Fruit fly (Drosophila melanogaster) whole organism, embryonic: ENCODE measurements around the gene Fpgs1.

Experiments
- Adf1 ChIP-seq: fragments of 200-800 bp; sonication (Bioruptor generic); IDR thresholded peaks from 2 replicates; pipeline ENCODE4 v1.3.6; 2022; ENCODE audit warnings: missing biosample characterization, missing genetic modification characterization
- CG10274 ChIP-seq: fragments of 200-800 bp; sonication (Bioruptor generic); optimal IDR thresholded peaks from 3 replicates; lab custom pipeline; 2017; ENCODE audit warnings: missing biosample characterization, mild to moderate bottlenecking, missing genetic modification characterization
- CG10543 ChIP-seq: fragments of 200-800 bp; sonication (Bioruptor generic); optimal IDR thresholded peaks from 3 replicates; lab custom pipeline; 2017; ENCODE audit warnings: missing biosample characterization, mild to moderate bottlenecking, missing genetic modification characterization, moderate library complexity
- CG10654 ChIP-seq: fragments of 200-800 bp; sonication (Bioruptor generic); optimal IDR thresholded peaks from 2 replicates; lab custom pipeline; 2016; ENCODE audit warnings: missing biosample characterization, missing genetic modification characterization
- CG11085 ChIP-seq: fragments of 200-800 bp; sonication (Bioruptor generic); IDR thresholded peaks from 2 replicates; pipeline ENCODE4 v1.3.6; 2022; ENCODE audit warnings: missing biosample characterization, missing genetic modification characterization
- CG11247 ChIP-seq: fragments of 200-800 bp; sonication (Bioruptor generic); IDR thresholded peaks from 2 replicates; pipeline ENCODE4 v1.3.6; 2022; ENCODE audit warnings: missing biosample characterization, missing genetic modification characterization
- CG11560 ChIP-seq: fragments of 200-800 bp; sonication (Bioruptor generic); IDR thresholded peaks from 3 replicates; pipeline ENCODE4 v1.3.6; 2022; ENCODE audit warnings: missing biosample characterization, missing genetic modification characterization
- CG11695 ChIP-seq: fragments of 200-800 bp; sonication (Bioruptor generic); IDR thresholded peaks from 3 replicates; pipeline ENCODE4 v1.3.6; 2022; ENCODE audit warnings: missing biosample characterization, missing genetic modification characterization
- CG11696 ChIP-seq: fragments of 200-800 bp; sonication (Bioruptor generic); IDR thresholded peaks from 2 replicates; pipeline ENCODE4 v1.3.6; 2022; ENCODE audit warnings: missing biosample characterization, missing genetic modification characterization
- CG12769 ChIP-seq: fragments of 200-800 bp; sonication (Bioruptor generic); optimal IDR thresholded peaks from 2 replicates; lab custom pipeline; 2019; ENCODE audit warnings: missing biosample characterization, mild to moderate bottlenecking, missing genetic modification characterization, moderate library complexity
- CG13287 ChIP-seq: fragments of 200-800 bp; sonication (Bioruptor generic); IDR thresholded peaks from 2 replicates; pipeline ENCODE4 v1.3.6; 2022; ENCODE audit warnings: missing biosample characterization, missing genetic modification characterization; ENCODE audit not compliant: partially characterized antibody
- CG15601 ChIP-seq: fragments of 200-800 bp; sonication (Bioruptor generic); optimal IDR thresholded peaks from 3 replicates; lab custom pipeline; 2019; ENCODE audit warnings: missing biosample characterization, mild to moderate bottlenecking, missing genetic modification characterization, moderate library complexity
- CG16813 ChIP-seq: fragments of 200-800 bp; sonication (Bioruptor generic); IDR thresholded peaks from 3 replicates; pipeline ENCODE4 v1.3.6; 2022; ENCODE audit warnings: missing biosample characterization, missing genetic modification characterization; ENCODE audit not compliant: partially characterized antibody
- CG2199 ChIP-seq: fragments of 200-800 bp; sonication (Bioruptor generic); IDR thresholded peaks from 3 replicates; pipeline ENCODE4 v1.3.6; 2022; ENCODE audit warnings: missing biosample characterization, missing genetic modification characterization
- CG32767 ChIP-seq: fragments of 200-800 bp; sonication (Bioruptor generic); IDR thresholded peaks from 2 replicates; pipeline ENCODE4 v1.3.6; 2022; ENCODE audit warnings: missing biosample characterization, missing genetic modification characterization
- CG34376 ChIP-seq: fragments of 200-800 bp; sonication (Bioruptor generic); optimal IDR thresholded peaks from 2 replicates; lab custom pipeline; 2018; ENCODE audit warnings: missing biosample characterization, mild to moderate bottlenecking, missing genetic modification characterization
- CG4424 ChIP-seq: fragments of 200-800 bp; sonication (Bioruptor generic); optimal IDR thresholded peaks from 3 replicates; lab custom pipeline; 2016; ENCODE audit warnings: missing biosample characterization, missing genetic modification characterization
- CG4730 ChIP-seq: fragments of 200-800 bp; sonication (Bioruptor generic); IDR thresholded peaks from 2 replicates; pipeline ENCODE4 v1.3.6; 2022; ENCODE audit warnings: missing biosample characterization, missing genetic modification characterization
- CG6272 ChIP-seq: fragments of 200-800 bp; sonication (Bioruptor generic); IDR thresholded peaks from 2 replicates; pipeline ENCODE4 v1.3.6; 2022; ENCODE audit warnings: missing biosample characterization, missing genetic modification characterization
- CG7372 ChIP-seq: fragments of 200-800 bp; sonication (Bioruptor generic); IDR thresholded peaks from 2 replicates; pipeline ENCODE4 v1.3.6; 2022; ENCODE audit warnings: missing biosample characterization, missing genetic modification characterization
- CG8388 ChIP-seq: fragments of 200-800 bp; sonication (Bioruptor generic); optimal IDR thresholded peaks from 2 replicates; lab custom pipeline; 2019; ENCODE audit warnings: missing biosample characterization, mild to moderate bottlenecking, missing genetic modification characterization, moderate library complexity
- CG8765 ChIP-seq: fragments of 200-800 bp; sonication (Bioruptor generic); IDR thresholded peaks from 2 replicates; pipeline ENCODE4 v1.3.6; 2022; ENCODE audit warnings: missing biosample characterization, missing genetic modification characterization
- Chrac-16 ChIP-seq: fragments of 200-800 bp; sonication (Bioruptor generic); optimal IDR thresholded peaks from 3 replicates; lab custom pipeline; 2016; ENCODE audit warnings: missing biosample characterization, missing genetic modification characterization
- Dll ChIP-seq: fragments of 200-800 bp; sonication (Bioruptor generic); IDR thresholded peaks from 4 replicates; pipeline ENCODE4 v1.3.6; 2022; ENCODE audit warnings: missing biosample characterization, missing genetic modification characterization; ENCODE audit not compliant: partially characterized antibody
- Eip74EF ChIP-seq, 2 experiments: fragments of 200-800 bp in 1 of 2; fragments of >200 bp in 1 of 2; sonication (Bioruptor generic) in 1 of 2; optimal IDR thresholded peaks; 2 replicates each; lab custom pipeline; 2017 to 2019; ENCODE audit warnings: missing biosample characterization in 2 of 2, missing genetic modification characterization in 2 of 2, mild to moderate bottlenecking in 1 of 2, moderate library complexity in 1 of 2
- Ets65A ChIP-seq: fragments of 200-800 bp; sonication (Bioruptor generic); peaks from one replicate; lab custom pipeline; 2016; ENCODE audit warnings: missing biosample characterization, missing genetic modification characterization
- GATAe ChIP-seq: fragments of 200-800 bp; sonication (Bioruptor generic); conservative IDR thresholded peaks from 2 replicates; pipeline ENCODE4 v1.3.6; 2022; ENCODE audit warnings: missing biosample characterization, missing genetic modification characterization
- Myb ChIP-seq: fragments of 200-800 bp; sonication (Bioruptor generic); optimal IDR thresholded peaks from 2 replicates; lab custom pipeline; 2016; ENCODE audit warnings: missing biosample characterization, missing genetic modification characterization
- Optix ChIP-seq: fragments of 200-800 bp; sonication (Bioruptor generic); IDR thresholded peaks from 3 replicates; pipeline ENCODE4 v1.3.6; 2022; ENCODE audit warnings: missing biosample characterization, missing genetic modification characterization
- PHDP ChIP-seq: fragments of 200-800 bp; sonication (Bioruptor generic); optimal IDR thresholded peaks from 3 replicates; lab custom pipeline; 2018; ENCODE audit warnings: missing biosample characterization, mild to moderate bottlenecking, missing genetic modification characterization, moderate library complexity
- Sry-β ChIP-seq: fragments of 200-800 bp; sonication (Bioruptor generic); optimal IDR thresholded peaks from 2 replicates; lab custom pipeline; 2018; ENCODE audit warnings: missing biosample characterization, mild to moderate bottlenecking, missing genetic modification characterization, moderate library complexity
- abd-A ChIP-seq: fragments of 200-800 bp; sonication (Bioruptor generic); optimal IDR thresholded peaks from 3 replicates; lab custom pipeline; 2019; ENCODE audit warnings: missing biosample characterization, mild to moderate bottlenecking, missing genetic modification characterization, moderate library complexity
- ap ChIP-seq: fragments of 200-800 bp; sonication (Bioruptor generic); IDR thresholded peaks from 2 replicates; pipeline ENCODE4 v1.3.6; 2022; ENCODE audit warnings: missing biosample characterization, missing genetic modification characterization
- bab2 ChIP-seq: fragments of 200-800 bp; sonication (Bioruptor generic); optimal IDR thresholded peaks from 2 replicates; lab custom pipeline; 2016; ENCODE audit warnings: missing biosample characterization, missing genetic modification characterization
- br ChIP-seq: fragments of >200 bp; optimal IDR thresholded peaks from 2 replicates; lab custom pipeline; 2017
- btn ChIP-seq: fragments of 200-800 bp; sonication (Bioruptor generic); optimal IDR thresholded peaks from 2 replicates; lab custom pipeline; 2016; ENCODE audit warnings: missing biosample characterization, missing genetic modification characterization
- cas ChIP-seq: fragments of 200-800 bp; sonication (Bioruptor generic); IDR thresholded peaks from 2 replicates; pipeline ENCODE4 v1.3.6; 2022; ENCODE audit warnings: missing biosample characterization, missing genetic modification characterization
- crc ChIP-seq: fragments of 200-800 bp; sonication (Bioruptor generic); optimal IDR thresholded peaks from 2 replicates; lab custom pipeline; 2016; ENCODE audit warnings: missing biosample characterization, missing genetic modification characterization
- croc ChIP-seq: fragments of 200-800 bp; sonication (Bioruptor generic); conservative IDR thresholded peaks from 3 replicates; pipeline ENCODE4 v1.3.6; 2022; ENCODE audit warnings: missing biosample characterization, missing genetic modification characterization
- fd3F ChIP-seq: fragments of 200-800 bp; sonication (Bioruptor generic); optimal IDR thresholded peaks from 2 replicates; lab custom pipeline; 2018; ENCODE audit warnings: missing biosample characterization, mild to moderate bottlenecking, missing genetic modification characterization, moderate library complexity
- ftz-f1 ChIP-seq: fragments of 200-800 bp; sonication (Bioruptor generic); optimal IDR thresholded peaks from 2 replicates; lab custom pipeline; 2016; ENCODE audit warnings: missing biosample characterization, missing genetic modification characterization
- h ChIP-seq: fragments of >200 bp; optimal IDR thresholded peaks from 2 replicates; lab custom pipeline; 2017
- oc ChIP-seq: fragments of 200-800 bp; sonication (Bioruptor generic); optimal IDR thresholded peaks from 2 replicates; lab custom pipeline; 2018; ENCODE audit warnings: missing biosample characterization, mild to moderate bottlenecking, missing genetic modification characterization, moderate library complexity
- onecut ChIP-seq: fragments of 200-800 bp; sonication (Bioruptor generic); IDR thresholded peaks from 2 replicates; pipeline ENCODE4 v1.3.6; 2022; ENCODE audit warnings: missing biosample characterization, missing genetic modification characterization
- otp ChIP-seq: fragments of 200-800 bp; sonication (Bioruptor generic); IDR thresholded peaks from 3 replicates; pipeline ENCODE4, ENCODE4 v1.3.6; 2022; ENCODE audit warnings: missing biosample characterization, missing genetic modification characterization
- pb ChIP-seq: fragments of 200-800 bp; sonication (Bioruptor generic); optimal IDR thresholded peaks from 3 replicates; lab custom pipeline; 2016; ENCODE audit warnings: missing biosample characterization, missing genetic modification characterization
- pfk ChIP-seq: fragments of 200-800 bp; sonication (Bioruptor generic); optimal IDR thresholded peaks from 2 replicates; lab custom pipeline; 2018; ENCODE audit warnings: missing biosample characterization, mild to moderate bottlenecking, missing genetic modification characterization, moderate library complexity
- ranshi ChIP-seq: fragments of 200-800 bp; sonication (Bioruptor generic); IDR thresholded peaks from 2 replicates; pipeline ENCODE4 v1.3.6; 2022; ENCODE audit warnings: missing biosample characterization, missing genetic modification characterization
- salm ChIP-seq: fragments of 200-800 bp; sonication (Bioruptor generic); optimal IDR thresholded peaks from 2 replicates; lab custom pipeline; 2018; ENCODE audit warnings: missing biosample characterization, mild to moderate bottlenecking, missing genetic modification characterization
- tna ChIP-seq: fragments of 200-800 bp; sonication (Bioruptor generic); IDR thresholded peaks from 2 replicates; pipeline ENCODE4 v1.3.6; 2022; ENCODE audit warnings: missing biosample characterization, missing genetic modification characterization; ENCODE audit not compliant: partially characterized antibody
- wdn ChIP-seq: fragments of 200-800 bp; sonication (Bioruptor generic); IDR thresholded peaks from 2 replicates; pipeline ENCODE4 v1.3.6; 2022; ENCODE audit warnings: missing biosample characterization, missing genetic modification characterization
- zfh2 ChIP-seq: fragments of 200-800 bp; sonication (Bioruptor generic); optimal IDR thresholded peaks from 2 replicates; lab custom pipeline; 2016; ENCODE audit warnings: missing biosample characterization, missing genetic modification characterization

The Fpgs1 gene

dm6 chrX:12567663-12568062 lies 44.0 kb upstream of the Fpgs1 start (continued):
- TF ChIP-seq btn (GFP tag; lab: Kevin White, UChicago) (no peak), tna (GFP tag; lab: Robert Waterston, UW) (no peak), CG7372 (GFP tag; lab: Robert Waterston, UW) (peak; percentile 65), CG10543 (GFP tag; lab: Kevin White, UChicago) (peak; percentile 80), Sry-β (GFP tag; lab: Kevin White, UChicago) (no peak), CG32767 (GFP tag; lab: Robert Waterston, UW) (peak; percentile 66; the same call in 1 of the 2 replicates), ap (peak; percentile 34; the same call in 1 of the 2 replicates), oc (peak; percentile 78), CG13287 (GFP tag; lab: Robert Waterston, UW) (no peak), CG4730 (GFP tag; lab: Robert Waterston, UW) (peak; percentile 50; the same call in 1 of the 2 replicates), zfh2 (GFP tag; lab: Kevin White, UChicago) (no peak), Chrac-16 (GFP tag; lab: Kevin White, UChicago) (peak; percentile 46), salm (tag; lab: Kevin White, UChicago) (peak; percentile 71), CG12769 (peak; percentile 1), Adf1 (peak; percentile 63), CG34376 (peak; percentile 81), fd3F (GFP tag; lab: Kevin White, UChicago) (peak; percentile 85), cas (peak; percentile 71), h (lab: Kevin White, UChicago) (no peak), CG6272 (peak; percentile 53), Dll (GFP tag; lab: Robert Waterston, UW) (no peak), wdn (peak; percentile 72), GATAe (GFP tag; lab: Robert Waterston, UW) (no peak), pb (GFP tag; lab: Kevin White, UChicago) (no peak), abd-A (tag; lab: Kevin White, UChicago) (peak; percentile 51), Eip74EF (GFP tag; optimal IDR thresholded peaks at IDR 0.05; lab: Kevin White, UChicago) (peak in 1 of 2 experiments; percentile 60), otp (GFP tag; lab: Robert Waterston, UW) (peak; percentile 22; the same call in 1 of the 3 replicates), ranshi (GFP tag; lab: Robert Waterston, UW) (peak; percentile 80), CG11560 (tag; lab: Robert Waterston, UW) (peak; percentile 46; the same call in 1 of the 3 replicates), CG10274 (GFP tag; lab: Kevin White, UChicago) (peak; percentile 8), br (lab: Kevin White, UChicago) (no peak), ftz-f1 (GFP tag; lab: Kevin White, UChicago) (no peak), Myb (no peak), CG8388 (GFP tag; lab: Kevin White, UChicago) (peak; percentile 70), pfk (GFP tag; lab: Kevin White, UChicago) (peak; percentile 24), CG11696 (GFP tag; lab: Robert Waterston, UW) (0 out of 2 replicates have a peak, but pooled peaks have one; percentile 38), CG15601 (peak; percentile 57), CG16813 (GFP tag; lab: Robert Waterston, UW) (no peak), CG11085 (GFP tag; lab: Robert Waterston, UW) (peak; percentile 59; the same call in 1 of the 2 replicates), crc (GFP tag; lab: Kevin White, UChicago) (no peak), CG11247 (peak; percentile 68), onecut (GFP tag; lab: Robert Waterston, UW) (peak; percentile 66), croc (GFP tag; lab: Robert Waterston, UW) (peak; percentile 32; the same call in 1 of the 3 replicates), bab2 (no peak), CG4424 (peak; percentile 50), CG10654 (peak; percentile 45), Optix (GFP tag; lab: Robert Waterston, UW) (0 out of 3 replicates have a peak, but pooled peaks have one; percentile 10), CG8765 (0 out of 2 replicates have a peak, but pooled peaks have one; percentile 13), CG2199 (GFP tag; lab: Robert Waterston, UW) (no peak), PHDP (tag; lab: Kevin White, UChicago) (peak; percentile 91), Ets65A (no peak), CG11695 (GFP tag; lab: Robert Waterston, UW) (peak; percentile 81)
